Fruit fly (Drosophila melanogaster): ENCODE measurements around the gene TwdlC.

TwdlC gene

DNA sequence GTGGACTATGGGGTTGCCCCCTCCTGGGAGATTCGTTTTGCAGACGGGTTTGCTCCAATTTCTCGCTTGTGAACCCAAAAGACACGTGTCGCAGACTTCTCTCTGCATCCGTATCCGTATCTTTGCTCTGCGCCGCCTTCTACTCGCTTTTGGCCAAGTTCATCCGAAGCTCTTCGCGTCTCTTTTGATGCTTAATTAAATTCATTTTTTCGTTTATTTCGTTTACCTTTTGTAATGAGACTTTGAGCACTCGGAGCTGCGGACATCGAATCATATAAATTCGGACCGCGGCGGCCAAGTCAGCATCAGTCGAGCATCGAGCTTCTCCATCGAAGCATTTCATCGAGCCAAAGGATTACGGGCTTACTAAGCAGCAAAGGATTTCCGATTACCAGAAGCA lies at the start of gene TwdlC:
TwdlC (plus strand) TSS at position 301 of the 400 bp plus-strand sequence.
- no peak for TF ChIP-seq noc (tag; optimal IDR thresholded peaks at IDR 0.05)

DNA sequence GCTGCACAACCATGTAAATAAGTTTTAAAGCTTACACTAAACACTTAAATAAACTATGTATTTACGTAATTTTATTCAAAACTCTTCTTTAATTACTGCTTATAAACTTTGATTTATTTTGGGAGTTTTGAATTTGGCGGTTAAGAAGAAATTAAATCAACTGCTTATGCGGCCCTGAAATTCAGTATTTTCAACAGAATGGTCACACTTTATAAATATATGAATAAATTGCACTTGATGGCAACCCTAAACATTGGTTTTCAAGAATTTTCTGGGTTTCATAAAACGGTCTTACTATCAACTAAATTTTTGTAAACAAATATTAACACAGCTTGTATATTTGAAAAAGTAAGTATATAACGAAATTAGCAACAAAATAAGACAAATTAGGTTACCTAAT lies 49.4 kb upstream of the TwdlC start, which contains the start of gene CG14252:
CG14252 (plus strand) TSS at position 302 of the 400 bp plus-strand sequence.
- no peak for TF ChIP-seq noc (tag; optimal IDR thresholded peaks at IDR 0.05)

DNA sequence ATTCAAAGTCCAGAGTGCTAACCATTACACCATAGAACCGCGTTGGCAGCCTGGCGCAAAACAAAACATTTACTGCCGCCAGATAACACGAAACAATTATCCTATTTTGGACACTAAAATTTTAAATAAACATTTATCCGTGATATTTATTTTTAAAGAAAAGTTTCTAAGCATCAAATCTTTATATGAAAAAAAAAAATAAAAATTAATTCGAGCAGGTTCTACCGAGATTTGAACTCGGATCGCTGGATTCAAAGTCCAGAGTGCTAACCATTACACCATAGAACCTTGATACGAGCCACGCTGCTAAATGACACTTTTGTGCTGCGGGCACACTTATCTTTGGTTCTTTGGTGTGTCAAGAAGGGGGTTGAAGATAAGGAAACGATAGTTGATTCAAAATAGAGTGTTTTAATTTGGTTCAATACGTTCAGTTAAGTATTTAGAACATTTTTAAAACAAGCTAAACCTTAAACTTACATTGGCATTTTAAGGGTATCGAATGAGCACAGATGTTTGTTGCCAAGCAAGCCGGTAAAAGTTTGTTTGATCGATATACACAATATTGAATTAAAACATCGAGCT lies 47.2 kb upstream of the TwdlC start, which contains the start of gene Spag1:
Spag1 (plus strand) TSS at position 535 of the 585 bp plus-strand sequence.
- peak; percentile 54 for TF ChIP-seq noc (tag; optimal IDR thresholded peaks at IDR 0.05)

dm6 chr3R:26952200-26952856 lies 42.3 kb upstream of the TwdlC start:
- TF ChIP-seq noc (tag; optimal IDR thresholded peaks at IDR 0.05) = peak; percentile 74

- no peak for TF ChIP-seq noc (tag; optimal IDR thresholded peaks at IDR 0.05)
These were observed 41.7 kb upstream of the TwdlC start for dm6 chr3R:26952857-26953477.

DNA sequence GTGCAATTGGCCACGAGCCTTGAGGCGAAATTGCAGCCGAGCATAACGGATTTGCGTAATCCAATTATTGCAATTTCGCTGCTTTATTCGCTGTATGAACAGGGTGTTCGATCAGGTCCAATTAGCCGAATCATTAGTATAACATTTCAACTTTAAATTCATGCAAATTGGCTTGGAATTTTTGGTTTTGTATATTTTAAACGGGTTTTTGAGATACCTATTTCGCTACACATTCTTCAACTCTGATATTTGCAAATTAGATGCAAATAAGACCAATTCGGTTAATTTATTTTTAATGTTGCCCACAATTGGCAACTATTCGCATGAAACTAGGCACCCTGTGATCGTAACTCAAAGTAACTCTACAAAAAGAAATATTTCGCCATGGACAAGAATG lies 41.2 kb upstream of the TwdlC start:
- TF ChIP-seq noc (tag; optimal IDR thresholded peaks at IDR 0.05) = peak; percentile 61

dm6 chr3R:26954020-26954672 lies 40.5 kb upstream of the TwdlC start:
- peak; percentile 64 for TF ChIP-seq noc (tag; optimal IDR thresholded peaks at IDR 0.05)

DNA sequence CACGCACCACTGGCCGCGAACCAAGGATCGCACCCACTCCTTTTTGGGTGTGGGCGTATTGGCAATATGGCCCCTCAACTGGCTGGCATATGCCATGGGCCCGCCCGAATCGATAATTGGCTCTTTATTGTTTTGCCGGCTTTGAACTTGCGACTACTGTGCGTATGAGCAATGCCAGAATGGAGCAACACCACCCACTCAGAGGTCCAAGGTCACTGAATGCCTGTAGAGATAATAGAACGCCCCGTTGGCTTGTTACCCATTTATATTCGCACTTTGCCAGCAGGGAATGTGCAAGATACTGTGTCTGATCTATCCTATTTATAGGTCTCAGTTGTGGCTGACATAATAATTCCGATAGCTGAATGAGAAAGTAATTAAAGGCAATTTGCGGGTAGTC lies 39.1 kb upstream of the TwdlC start:
- no peak for TF ChIP-seq noc (tag; optimal IDR thresholded peaks at IDR 0.05)

dm6 chr3R:26956376-26957062 lies 38.1 kb upstream of the TwdlC start:
- no peak for TF ChIP-seq noc (tag; optimal IDR thresholded peaks at IDR 0.05)

DNA sequence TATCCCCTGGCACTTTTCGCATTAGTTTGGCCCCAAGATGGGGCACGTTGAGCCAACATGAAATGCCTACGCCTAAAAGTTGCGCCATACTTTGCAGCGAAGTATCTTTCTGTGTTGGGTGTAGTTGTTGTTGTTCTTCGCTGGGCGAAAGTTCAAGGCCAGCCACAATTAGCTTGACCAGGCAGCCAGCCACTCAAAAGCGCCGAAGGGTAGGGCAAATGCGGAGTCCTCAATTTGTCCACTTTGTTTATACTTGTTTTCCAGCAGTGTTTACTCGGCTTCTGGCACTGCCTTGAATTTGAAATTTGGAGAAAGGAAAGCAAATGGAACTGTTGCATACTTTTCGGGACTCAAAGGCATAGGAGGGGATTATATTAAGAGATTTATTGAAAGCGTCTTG lies 37.5 kb upstream of the TwdlC start:
- TF ChIP-seq noc (tag; optimal IDR thresholded peaks at IDR 0.05) = no peak

DNA sequence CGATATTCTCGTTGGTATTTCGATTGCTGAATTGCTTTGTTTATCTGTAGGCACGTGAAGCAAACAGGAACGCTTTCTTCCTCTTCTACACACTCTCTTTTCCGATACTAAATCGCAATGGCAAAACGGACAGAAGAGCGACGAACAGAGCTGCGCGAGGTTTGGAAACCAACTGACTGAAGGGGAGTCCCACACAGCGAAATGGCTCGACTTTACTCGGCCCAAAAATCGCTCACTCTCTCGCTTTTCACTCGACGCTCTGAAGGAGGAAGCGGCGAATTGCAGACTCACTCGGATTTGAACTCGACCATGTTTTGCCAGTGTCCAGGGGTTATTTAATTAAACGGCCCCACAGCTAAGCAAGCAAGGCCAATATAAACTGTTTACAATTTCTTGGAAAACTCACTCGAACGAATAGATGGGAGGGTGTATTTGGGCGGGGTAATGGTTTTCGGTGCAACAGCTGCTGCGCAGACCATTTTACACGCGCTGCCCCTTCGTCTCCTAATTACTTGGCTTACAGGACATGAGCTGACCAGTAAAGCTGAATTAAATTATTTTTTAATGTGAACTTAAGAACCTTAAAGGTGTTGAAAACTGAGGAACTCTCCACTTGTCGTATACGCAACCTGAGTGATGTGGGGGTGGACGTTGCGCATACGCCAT lies 36.2 kb upstream of the TwdlC start, which contains the start of gene CG6330:
CG6330 (minus strand) TSS at position 178 of the 666 bp plus-strand sequence.
- TF ChIP-seq noc (tag; optimal IDR thresholded peaks at IDR 0.05) = no peak

- no peak for TF ChIP-seq noc (tag; optimal IDR thresholded peaks at IDR 0.05)
These were observed 34.1 kb upstream of the TwdlC start for dm6 chr3R:26960496-26960895.

- TF ChIP-seq noc (tag; optimal IDR thresholded peaks at IDR 0.05) = peak; percentile 88
These were observed 30.9 kb upstream of the TwdlC start for dm6 chr3R:26963747-26964174.

DNA sequence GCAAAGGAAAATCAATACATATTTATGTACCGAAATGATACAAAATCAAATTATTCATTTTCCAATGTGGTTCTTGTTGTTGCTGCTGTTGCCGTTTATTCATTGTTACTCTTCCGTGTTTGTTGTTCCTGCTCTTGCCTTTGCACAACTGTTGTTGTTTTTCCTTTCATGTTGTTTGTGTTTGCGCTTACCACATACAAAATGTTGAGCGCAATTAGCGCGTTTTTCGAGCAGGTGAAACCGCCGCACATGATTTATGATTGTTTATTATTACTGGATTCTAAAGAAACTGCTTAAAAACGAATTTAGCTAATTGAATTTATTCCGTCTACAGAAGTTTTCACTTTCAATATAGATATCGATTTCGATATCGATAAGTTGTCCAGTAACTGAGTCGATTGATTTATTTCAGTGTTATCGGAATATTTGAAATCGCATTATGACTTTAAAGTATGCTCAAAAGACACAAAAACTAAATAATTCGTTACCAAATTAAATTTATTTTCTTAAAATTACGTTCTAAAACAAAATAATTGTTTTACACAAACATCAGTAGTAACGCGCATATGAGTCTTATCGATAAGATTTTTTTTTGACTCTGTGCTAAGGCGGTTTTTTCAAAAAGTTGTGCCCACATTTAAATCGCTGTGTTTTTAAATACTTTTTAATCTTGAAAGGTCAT lies 30.0 kb upstream of the TwdlC start, which contains the start of gene Tsp97E:
Tsp97E (minus strand) TSS at position 366 of the 682 bp plus-strand sequence.
- TF ChIP-seq noc (tag; optimal IDR thresholded peaks at IDR 0.05) = no peak

dm6 chr3R:26966385-26966784 lies 28.2 kb upstream of the TwdlC start, which contains the start of gene Gr97a:
TSS of gene Gr97a (minus strand) at chr3R:26966485.
- no peak for TF ChIP-seq noc (tag; optimal IDR thresholded peaks at IDR 0.05)
